Fruit fly (Drosophila melanogaster) whole organism, prepupa: ENCODE results near the gene CG11694.
A peak's percentile ranks its signal among the peaks of the same experiment; 100 is the strongest.

Experiments
- Blimp-1 ChIP-seq: fragments of 200-800 bp; sonication (Bioruptor generic); optimal IDR thresholded peaks from 3 replicates; lab custom pipeline; 2017; ENCODE audit warnings: missing biosample characterization, missing genetic modification characterization, mild to moderate bottlenecking, moderate library complexity, missing genetic modification reagents
- CG10631 ChIP-seq: fragments of 200-800 bp; sonication (Bioruptor generic); optimal IDR thresholded peaks from 2 replicates; lab custom pipeline; 2016; ENCODE audit warnings: missing biosample characterization, missing genetic modification characterization
- CG11762 ChIP-seq: fragments of 200-800 bp; sonication (Bioruptor generic); optimal IDR thresholded peaks from 3 replicates; lab custom pipeline; 2016; ENCODE audit warnings: missing biosample characterization, missing genetic modification characterization; ENCODE audit not compliant: insufficient read depth
- CG15336 ChIP-seq: fragments of 200-800 bp; sonication (Bioruptor generic); IDR thresholded peaks from 2 replicates; pipeline ENCODE4 v1.3.6; 2022; ENCODE audit warnings: missing biosample characterization, missing genetic modification characterization
- CG1621 ChIP-seq: fragments of 200-800 bp; sonication (Bioruptor generic); optimal IDR thresholded peaks from 3 replicates; lab custom pipeline; 2018; ENCODE audit warnings: missing biosample characterization, mild to moderate bottlenecking, missing genetic modification characterization
- CG16779 ChIP-seq: fragments of 200-800 bp; sonication (Bioruptor generic); optimal IDR thresholded peaks from 3 replicates; lab custom pipeline; 2017; ENCODE audit warnings: missing biosample characterization, mild to moderate bottlenecking, missing genetic modification characterization
- CG3032 ChIP-seq: fragments of 200-800 bp; optimal IDR thresholded peaks from 2 replicates; lab custom pipeline; 2019; ENCODE audit warnings: missing biosample characterization, mild to moderate bottlenecking, missing genetic modification characterization, moderate library complexity
- CG34406 ChIP-seq: fragments of 200-800 bp; sonication (Bioruptor generic); optimal IDR thresholded peaks from 3 replicates; lab custom pipeline; 2016; ENCODE audit warnings: missing biosample characterization, missing genetic modification characterization
- CG3919 ChIP-seq: fragments of 200-800 bp; sonication (Bioruptor generic); optimal IDR thresholded peaks from 3 replicates; lab custom pipeline; 2016; ENCODE audit warnings: missing biosample characterization, missing genetic modification characterization
- CG4318 ChIP-seq: fragments of 200-800 bp; sonication (Bioruptor generic); optimal IDR thresholded peaks from 3 replicates; lab custom pipeline; 2017; ENCODE audit warnings: missing biosample characterization, mild to moderate bottlenecking, missing genetic modification characterization
- CG6276 ChIP-seq: fragments of 200-800 bp; sonication (Bioruptor generic); optimal IDR thresholded peaks from 2 replicates; lab custom pipeline; 2017; ENCODE audit warnings: missing biosample characterization, mild to moderate bottlenecking, missing genetic modification characterization
- CG6792 ChIP-seq: fragments of 200-800 bp; sonication (Bioruptor generic); optimal IDR thresholded peaks from 3 replicates; lab custom pipeline; 2016; ENCODE audit warnings: missing biosample characterization, missing genetic modification characterization
- CG6854 ChIP-seq: fragments of 200-800 bp; sonication (Bioruptor generic); optimal IDR thresholded peaks from 2 replicates; lab custom pipeline; 2017; ENCODE audit warnings: missing biosample characterization, mild to moderate bottlenecking, missing genetic modification characterization
- CG8319 ChIP-seq: fragments of 200-800 bp; sonication (Bioruptor generic); optimal IDR thresholded peaks from 3 replicates; lab custom pipeline; 2016; ENCODE audit warnings: missing biosample characterization, missing genetic modification characterization
- Eip78C ChIP-seq: fragments of 200-800 bp; sonication (Bioruptor generic); peaks from one replicate; lab custom pipeline; 2016; ENCODE audit warnings: missing biosample characterization, missing genetic modification characterization
- Eip93F ChIP-seq: fragments of 200-800 bp; sonication (Bioruptor generic); optimal IDR thresholded peaks from 2 replicates; lab custom pipeline; 2016; ENCODE audit warnings: missing biosample characterization, mild to moderate bottlenecking, missing genetic modification characterization
- Ets96B ChIP-seq: fragments of 200-800 bp; optimal IDR thresholded peaks from 2 replicates; lab custom pipeline; 2019; ENCODE audit warnings: missing biosample characterization, mild to moderate bottlenecking, missing genetic modification characterization, moderate library complexity
- Gug ChIP-seq: fragments of 200-800 bp; sonication (Bioruptor generic); IDR thresholded peaks from 2 replicates; pipeline ENCODE4 v1.3.6; 2022; ENCODE audit warnings: missing biosample characterization, missing genetic modification characterization
- Lpt ChIP-seq: fragments of 200-800 bp; sonication (Bioruptor generic); optimal IDR thresholded peaks from 3 replicates; lab custom pipeline; 2016; ENCODE audit warnings: missing biosample characterization, missing genetic modification characterization
- OdsH ChIP-seq: fragments of 200-800 bp; sonication (Bioruptor generic); optimal IDR thresholded peaks from 3 replicates; lab custom pipeline; 2016; ENCODE audit warnings: missing biosample characterization, missing genetic modification characterization
- Smox ChIP-seq: fragments of 200-800 bp; sonication (Bioruptor generic); optimal IDR thresholded peaks from 3 replicates; lab custom pipeline; 2016; ENCODE audit warnings: missing biosample characterization, missing genetic modification characterization
- Sox14 ChIP-seq: fragments of 200-800 bp; sonication (Bioruptor generic); optimal IDR thresholded peaks from 3 replicates; lab custom pipeline; 2016; ENCODE audit warnings: missing biosample characterization, missing genetic modification characterization
- achi ChIP-seq: fragments of 200-800 bp; sonication (Bioruptor generic); optimal IDR thresholded peaks from 3 replicates; lab custom pipeline; 2016; ENCODE audit warnings: missing biosample characterization, missing genetic modification characterization
- cyc ChIP-seq: fragments of 200-800 bp; sonication (Bioruptor generic); optimal IDR thresholded peaks from 3 replicates; lab custom pipeline; 2016; ENCODE audit warnings: missing biosample characterization, missing genetic modification characterization
- esn ChIP-seq: fragments of 200-800 bp; sonication (Bioruptor generic); optimal IDR thresholded peaks from 2 replicates; lab custom pipeline; 2016; ENCODE audit warnings: missing biosample characterization, mild to moderate bottlenecking, missing genetic modification characterization, moderate library complexity
- fd85E ChIP-seq: fragments of 200-800 bp; sonication (Bioruptor generic); optimal IDR thresholded peaks from 3 replicates; lab custom pipeline; 2016; ENCODE audit warnings: missing biosample characterization, missing genetic modification characterization
- fkh ChIP-seq: fragments of 200-800 bp; sonication (Bioruptor generic); optimal IDR thresholded peaks from 3 replicates; lab custom pipeline; 2017; ENCODE audit warnings: missing biosample characterization, mild to moderate bottlenecking, missing genetic modification characterization, moderate library complexity
- net ChIP-seq: fragments of 200-800 bp; sonication (Bioruptor generic); optimal IDR thresholded peaks from 3 replicates; lab custom pipeline; 2016; ENCODE audit warnings: missing biosample characterization, missing genetic modification characterization
- salr ChIP-seq, 2 experiments: fragments of 200-800 bp; sonication (Bioruptor generic); optimal IDR thresholded peaks; 3 replicates each; lab custom pipeline; 2016 to 2018; ENCODE audit warnings: missing biosample characterization in 2 of 2, missing genetic modification characterization in 2 of 2, mild to moderate bottlenecking in 1 of 2
- ss ChIP-seq, 2 experiments: fragments of 200-800 bp; sonication (Bioruptor generic); optimal IDR thresholded peaks; 2 replicates in 1 of 2; 3 replicates in 1 of 2; lab custom pipeline; 2017 to 2018; ENCODE audit warnings: mild to moderate bottlenecking in 2 of 2, missing biosample characterization in 2 of 2, missing genetic modification characterization in 2 of 2, moderate library complexity in 1 of 2

The CG11694 gene

DNA sequence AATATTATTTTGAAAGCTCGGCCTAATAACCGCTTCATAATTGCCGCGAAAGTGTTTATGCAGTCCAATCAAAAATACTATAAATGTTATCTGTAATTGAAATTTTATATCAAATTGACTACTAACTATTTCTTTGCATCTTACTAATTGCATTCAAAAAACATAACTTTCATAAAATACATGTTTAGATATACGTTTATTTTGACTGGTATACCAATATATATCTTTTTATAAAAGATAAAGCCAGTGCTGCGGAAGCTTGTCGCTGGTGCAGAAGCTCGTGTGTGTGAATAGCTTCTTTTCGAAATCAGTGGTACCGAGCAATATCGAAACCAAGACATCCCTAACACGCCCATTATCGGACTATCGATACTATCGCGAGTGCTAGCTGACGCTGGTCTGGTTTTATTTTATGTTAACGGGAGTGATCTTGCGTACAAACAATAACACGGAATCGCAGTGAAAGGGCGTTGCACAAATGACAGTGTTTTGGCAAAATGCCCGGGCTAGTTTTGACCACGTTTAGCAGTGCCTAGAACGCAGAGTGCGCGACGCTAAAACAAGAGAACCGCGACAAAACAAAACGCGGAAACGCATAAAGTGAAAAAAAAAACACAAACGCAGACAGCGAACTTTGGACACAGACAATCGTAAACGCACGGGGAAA is 37.6 kb upstream of the CG11694 start, which contains the start of gene Atg13 (continued):
- TF ChIP-seq CG1621 (tag; lab: Kevin White, UChicago) = peak; percentile 72
- peak; percentile 17 for TF ChIP-seq cyc (GFP tag; lab: Kevin White, UChicago)
- peak; percentile 17 to 41 for TF ChIP-seq salr (GFP tag; optimal IDR thresholded peaks at IDR 0.05; lab: Kevin White, UChicago)
- peak; percentile 25 for TF ChIP-seq CG11762
- TF ChIP-seq, all 60 proteins: peak for 23

DNA sequence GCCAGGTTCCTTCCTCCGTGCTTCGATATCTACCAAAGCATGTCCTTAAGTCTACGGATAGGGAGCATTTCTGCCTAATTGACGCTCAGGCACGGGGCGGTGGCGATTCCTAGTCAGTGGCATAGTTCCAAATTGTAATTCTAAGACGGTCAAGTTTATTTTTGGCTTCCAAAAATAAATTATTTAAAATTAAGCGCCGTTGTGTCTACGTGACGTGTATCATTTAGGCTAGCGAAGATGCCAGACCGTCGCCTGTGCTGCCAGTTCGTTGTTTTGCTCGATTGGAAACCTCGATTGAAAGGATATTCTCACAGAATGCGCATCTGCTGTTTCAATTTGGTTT is 37.1 kb upstream of the CG11694 start:
- TF ChIP-seq CG8319 (peak; percentile 97), fd85E (GFP tag; lab: Kevin White, UChicago) (no peak)

DNA sequence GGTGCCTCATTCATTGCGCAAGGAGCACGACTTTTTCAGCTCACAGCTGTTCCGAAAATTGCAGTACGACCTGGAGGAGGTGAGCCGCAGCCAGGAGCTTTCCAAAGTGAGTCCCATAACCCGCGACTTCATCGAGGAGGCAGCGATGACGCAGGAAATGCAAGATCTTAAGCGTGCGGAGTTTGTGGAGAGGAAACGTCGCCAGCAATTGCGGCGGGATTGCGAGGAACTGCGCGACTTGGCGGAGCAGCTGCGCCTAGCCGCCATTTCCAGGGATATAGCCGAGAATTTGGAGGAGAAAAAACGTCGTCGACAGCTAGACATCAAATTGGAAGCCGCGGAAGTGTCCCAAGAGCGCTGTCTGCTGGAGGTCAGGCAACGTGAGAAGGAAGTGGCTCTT is 35.9 kb upstream of the CG11694 start:
- TF ChIP-seq CG16779 = no peak
- TF ChIP-seq CG34406 (GFP tag; lab: Kevin White, UChicago) = no peak
- TF ChIP-seq Eip78C (GFP tag; lab: Kevin White, UChicago) = no peak
- TF ChIP-seq esn = no peak
- no peak for TF ChIP-seq CG11762
- TF ChIP-seq salr (GFP tag; optimal IDR thresholded peaks at IDR 0.05; lab: Kevin White, UChicago) = no peak
- TF ChIP-seq CG10631 (GFP tag; lab: Kevin White, UChicago) = no peak
- no peak for TF ChIP-seq CG4318 (GFP tag; lab: Kevin White, UChicago)
- no peak for TF ChIP-seq CG6854 (GFP tag; lab: Kevin White, UChicago)
- no peak for TF ChIP-seq achi (GFP tag; lab: Kevin White, UChicago)
- no peak for TF ChIP-seq Lpt (GFP tag; lab: Kevin White, UChicago)
- no peak for TF ChIP-seq CG6792 (GFP tag; lab: Kevin White, UChicago)

DNA sequence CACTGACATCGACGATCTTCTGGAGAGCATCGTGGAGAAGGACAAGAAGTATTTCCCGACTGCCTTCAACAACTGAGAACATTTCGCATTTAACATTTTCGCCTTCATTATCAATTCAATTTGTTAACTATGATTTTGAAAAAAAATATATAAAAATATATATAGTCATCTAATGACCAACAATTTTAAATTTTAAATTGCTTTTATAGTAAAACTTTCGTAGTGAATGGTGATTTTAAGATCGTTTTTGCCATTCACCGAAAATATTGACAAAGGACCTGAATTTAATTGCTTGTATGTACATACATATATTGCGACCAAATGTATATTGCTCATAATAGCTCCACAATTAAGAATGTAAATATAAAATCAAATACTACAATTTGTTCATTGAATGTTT is 35.3 kb upstream of the CG11694 start, which contains the start of gene CG7352:
Gene CG7352, plus strand, starts transcription at position 301 of the 400 bp plus-strand sequence.
- no peak for TF ChIP-seq net
- no peak for TF ChIP-seq OdsH (GFP tag; lab: Kevin White, UChicago)
- no peak for TF ChIP-seq ss (GFP tag; optimal IDR thresholded peaks at IDR 0.05; lab: Kevin White, UChicago)
- no peak for TF ChIP-seq CG6276 (GFP tag; lab: Kevin White, UChicago)
- no peak for TF ChIP-seq Eip93F (GFP tag; lab: Kevin White, UChicago)
- TF ChIP-seq Smox (GFP tag; lab: Kevin White, UChicago) = no peak
- TF ChIP-seq Ets96B (tag; lab: Kevin White, UChicago) = no peak
- TF ChIP-seq salr (GFP tag; optimal IDR thresholded peaks at IDR 0.05; lab: Kevin White, UChicago) = no peak
- no peak for TF ChIP-seq CG3032 (tag; lab: Kevin White, UChicago)
- no peak for TF ChIP-seq CG3919 (GFP tag; lab: Kevin White, UChicago)
- no peak for TF ChIP-seq CG15336 (GFP tag; lab: Robert Waterston, UW)
- TF ChIP-seq Gug (GFP tag; lab: Robert Waterston, UW) = no peak
- TF ChIP-seq Sox14 (GFP tag; lab: Kevin White, UChicago) = no peak

DNA sequence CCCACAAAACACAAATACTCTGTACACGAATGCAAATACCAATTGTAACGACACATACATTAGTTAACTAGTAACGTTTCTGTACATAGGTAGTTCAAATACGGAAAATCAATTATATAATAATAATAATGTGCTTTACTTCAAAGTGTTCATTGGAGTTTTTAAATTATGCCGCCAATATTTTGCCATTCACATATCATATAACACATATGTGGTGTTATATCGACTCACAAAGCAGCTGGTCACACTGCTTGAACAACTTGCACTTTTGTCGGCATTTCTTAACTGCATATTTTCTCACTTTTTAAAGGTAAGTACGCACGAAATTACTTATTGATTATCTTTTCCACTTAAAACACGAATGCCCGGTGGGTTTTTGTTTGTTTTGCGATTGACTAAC is 32.2 kb upstream of the CG11694 start, which contains the start of gene DppIII:
Gene DppIII, plus strand, starts transcription at position 227 of the 400 bp plus-strand sequence.
- TF ChIP-seq Blimp-1 (GFP tag; lab: Kevin White, UChicago) = peak; percentile 82
- TF ChIP-seq CG11762 = no peak

DNA sequence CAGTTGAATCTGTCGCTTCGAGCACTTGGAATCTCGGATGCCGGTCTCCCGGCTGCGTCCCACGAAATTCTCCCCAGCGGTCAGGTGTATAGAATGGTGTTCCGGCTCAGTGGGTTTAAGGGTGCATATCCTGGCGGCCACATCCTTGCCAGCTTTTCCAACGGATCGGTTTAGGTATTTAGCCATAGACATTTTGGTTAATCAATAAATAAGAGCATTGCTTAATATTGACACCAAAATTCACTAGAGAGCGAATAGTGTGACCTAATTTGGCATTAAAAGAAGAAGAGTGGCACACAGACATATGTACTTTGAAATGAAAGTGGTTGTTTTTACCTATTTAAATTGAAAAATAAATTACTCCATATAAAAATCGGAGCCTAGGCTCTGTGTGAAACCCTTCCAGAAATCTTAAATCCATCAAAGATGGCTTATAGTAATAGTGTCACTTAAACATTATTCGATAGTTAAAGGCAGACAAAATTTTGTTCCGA is 31.4 kb upstream of the CG11694 start, which contains the start of the genes PNKP and COX7AL:
Gene PNKP, minus strand, starts transcription at position 266 of the 494 bp plus-strand sequence.
Gene COX7AL, plus strand, starts transcription at position 419 of the 494 bp plus-strand sequence.
- peak; percentile 38 for TF ChIP-seq fkh (GFP tag; lab: Kevin White, UChicago)
- TF ChIP-seq esn = no peak
